Worm (Caenorhabditis elegans) whole organism, early embryonic: ENCODE data around the gene srh-240.

Experiments
- B0310.2 ChIP-seq: sonication (generic microtip); optimal IDR thresholded peaks from 2 replicates; lab custom pipeline; 2016; ENCODE audit warnings: mild to moderate bottlenecking, missing genetic modification characterization, missing compliant biosample characterization
- F13C5.2 ChIP-seq: sonication (generic microtip); optimal IDR thresholded peaks from 2 replicates; lab custom pipeline; 2017; ENCODE audit warnings: mild to moderate bottlenecking, missing genetic modification characterization, inconsistent platforms, missing compliant biosample characterization
- aly-1 ChIP-seq: sonication (generic microtip); optimal IDR thresholded peaks from 2 replicates; lab custom pipeline; 2016; ENCODE audit warnings: missing genetic modification characterization, missing compliant biosample characterization
- ama-1 ChIP-seq: fragments of 150-350 bp; optimal IDR thresholded peaks from 2 replicates; lab custom pipeline; 2014
- ceh-13 ChIP-seq: fragments of 200-800 bp; sonication (Bioruptor generic); optimal IDR thresholded peaks from 2 replicates; lab custom pipeline; 2018; ENCODE audit warnings: mild to moderate bottlenecking, missing genetic modification characterization, missing compliant biosample characterization
- ceh-36 ChIP-seq: sonication (generic microtip); optimal IDR thresholded peaks from 2 replicates; lab custom pipeline; 2016; ENCODE audit warnings: missing genetic modification characterization, inconsistent platforms, missing compliant biosample characterization
- ets-7 ChIP-seq: sonication (generic microtip); optimal IDR thresholded peaks from 2 replicates; lab custom pipeline; 2016; ENCODE audit warnings: missing genotype, missing genetic modification characterization, missing compliant biosample characterization
- flt-1 ChIP-seq: fragments of 200-800 bp; sonication (Bioruptor generic); IDR thresholded peaks from 2 replicates; pipeline ENCODE4 v1.3.6; 2022; ENCODE audit warnings: missing genetic modification characterization, missing compliant biosample characterization
- hmbx-1 ChIP-seq: sonication (generic microtip); optimal IDR thresholded peaks from 2 replicates; lab custom pipeline; 2016; ENCODE audit warnings: mild to moderate bottlenecking, missing genetic modification characterization, missing compliant biosample characterization
- hmg-4 ChIP-seq: fragments of 200-800 bp; sonication (Bioruptor generic); optimal IDR thresholded peaks from 2 replicates; lab custom pipeline; 2018; ENCODE audit warnings: mild to moderate bottlenecking, missing genetic modification characterization, missing compliant biosample characterization
- hnd-1 ChIP-seq: sonication (generic microtip); optimal IDR thresholded peaks from 2 replicates; lab custom pipeline; 2016; ENCODE audit warnings: missing genetic modification characterization, missing compliant biosample characterization
- pes-1 ChIP-seq: fragments of 200-800 bp; sonication (Bioruptor generic); IDR thresholded peaks from 2 replicates; pipeline ENCODE4 v1.3.6; 2022; ENCODE audit warnings: missing genetic modification reagents, missing genetic modification characterization, missing compliant biosample characterization
- scrt-1 ChIP-seq: fragments of 200-800 bp; sonication (Bioruptor generic); IDR thresholded peaks from 2 replicates; pipeline ENCODE4 v1.3.6; 2022; ENCODE audit warnings: missing genetic modification characterization, missing compliant biosample characterization
- sea-1 ChIP-seq: fragments of 200-800 bp; sonication (Bioruptor generic); conservative IDR thresholded peaks from 2 replicates; pipeline ENCODE4 v1.3.6; 2022; ENCODE audit warnings: missing genetic modification characterization, missing compliant biosample characterization
- tbx-11 ChIP-seq: fragments of 200-800 bp; sonication (Bioruptor generic); IDR thresholded peaks from 2 replicates; pipeline ENCODE4 v1.3.6; 2022; ENCODE audit warnings: missing genetic modification characterization, missing compliant biosample characterization
- tbx-37 ChIP-seq: fragments of 200-800 bp; sonication (Bioruptor generic); conservative IDR thresholded peaks from 2 replicates; pipeline ENCODE4 v1.3.6; 2022; ENCODE audit warnings: missing genetic modification reagents, missing genetic modification characterization, missing compliant biosample characterization
- tra-4 ChIP-seq: sonication (generic microtip); optimal IDR thresholded peaks from 2 replicates; lab custom pipeline; 2017; ENCODE audit warnings: missing genetic modification characterization, missing compliant biosample characterization

The srh-240 gene

DNA sequence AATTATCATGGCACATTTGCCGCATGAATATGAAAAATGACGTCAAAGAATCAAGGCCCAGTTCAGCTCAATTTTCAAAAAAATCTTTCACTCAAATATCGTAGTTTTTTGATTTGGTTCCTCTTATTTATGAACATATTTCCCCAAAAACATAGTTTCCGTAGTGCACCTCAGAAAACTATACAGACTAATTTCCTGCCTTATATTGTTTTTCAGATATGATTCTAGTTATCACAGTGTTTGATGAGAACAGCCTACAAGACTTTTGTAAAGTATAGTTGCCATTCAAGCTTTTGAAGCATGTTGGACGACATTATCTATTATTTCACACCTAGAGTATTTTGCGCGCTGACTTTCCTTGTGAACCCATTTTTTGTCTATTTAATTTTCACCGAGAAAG is 32.3 kb upstream of the srh-240 start, which contains the start of gene srj-50:
Gene srj-50 (plus strand): TSS at position 301 of the 400 bp plus-strand sequence.
- TF ChIP-seq flt-1: no peak
- TF ChIP-seq aly-1 (tag; lab: Kevin White, UChicago): no peak
- TF ChIP-seq ceh-36 (tag; lab: Kevin White, UChicago): no peak
- TF ChIP-seq F13C5.2 (tag; lab: Kevin White, UChicago): no peak
- TF ChIP-seq tbx-37 (GFP tag; lab: Robert Waterston, UW): no peak
- no peak for TF ChIP-seq ceh-13 (GFP tag; lab: Kevin White, UChicago)
- TF ChIP-seq hmbx-1 (tag; lab: Kevin White, UChicago): no peak
- no peak for TF ChIP-seq ets-7
- no peak for TF ChIP-seq pes-1 (GFP tag; lab: Robert Waterston, UW)
- TF ChIP-seq B0310.2: no peak
- TF ChIP-seq ama-1: no peak
- no peak for TF ChIP-seq tra-4 (tag; lab: Kevin White, UChicago)

DNA sequence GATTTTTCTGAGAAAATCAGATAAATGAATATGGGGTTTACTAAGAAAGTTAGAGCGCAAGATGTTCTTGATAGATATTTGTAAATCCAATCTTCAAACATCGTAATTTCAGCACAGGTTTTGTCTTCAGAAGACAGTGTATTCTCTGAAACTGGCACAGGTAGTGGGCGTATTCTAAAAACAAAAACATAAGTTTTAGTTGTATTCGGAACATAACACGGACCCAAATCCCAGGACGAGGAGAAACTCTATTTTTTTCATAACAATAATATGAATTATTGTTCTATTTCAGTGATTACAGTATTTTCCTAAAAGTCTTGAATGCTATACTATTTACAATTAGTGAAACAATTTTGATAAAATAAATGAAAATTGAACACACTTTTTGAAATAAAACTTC is 28.5 kb upstream of the srh-240 start, which contains the start of gene srj-45:
Gene srj-45 (minus strand): TSS at position 101 of the 400 bp plus-strand sequence.
- TF ChIP-seq B0310.2: no peak
- no peak for TF ChIP-seq hnd-1 (tag; lab: Kevin White, UChicago)
- TF ChIP-seq F13C5.2 (tag; lab: Kevin White, UChicago): no peak
- no peak for TF ChIP-seq ceh-36 (tag; lab: Kevin White, UChicago)
- TF ChIP-seq ceh-13 (GFP tag; lab: Kevin White, UChicago): no peak
- TF ChIP-seq aly-1 (tag; lab: Kevin White, UChicago): no peak

DNA sequence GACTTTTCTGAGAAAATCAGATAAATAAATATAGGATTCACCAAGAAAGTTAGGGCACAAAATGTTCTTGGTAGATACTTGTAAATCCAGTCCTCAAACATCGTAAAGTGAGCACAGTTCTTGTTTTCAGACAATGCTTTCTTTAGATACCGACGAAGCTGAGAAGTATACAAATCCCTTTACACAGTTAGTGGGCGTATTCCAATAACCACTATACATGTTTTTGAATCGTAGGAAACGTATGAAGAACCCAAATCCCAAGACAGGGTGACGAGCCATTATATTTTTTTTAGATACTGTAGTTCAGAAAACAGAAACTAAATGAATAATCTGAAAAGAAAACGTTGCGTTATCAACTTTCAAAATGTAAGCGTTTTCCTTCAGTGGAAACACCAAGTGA is 19.2 kb upstream of the srh-240 start, which contains the start of gene srj-44:
Gene srj-44 (minus strand): TSS at position 101 of the 400 bp plus-strand sequence.
- no peak for TF ChIP-seq hmbx-1 (tag; lab: Kevin White, UChicago)
- TF ChIP-seq F13C5.2 (tag; lab: Kevin White, UChicago): no peak
- TF ChIP-seq pes-1 (GFP tag; lab: Robert Waterston, UW): no peak
- TF ChIP-seq ama-1: no peak
- TF ChIP-seq tra-4 (tag; lab: Kevin White, UChicago): no peak
- TF ChIP-seq hmg-4 (GFP tag; lab: Kevin White, UChicago): no peak
- no peak for TF ChIP-seq scrt-1 (GFP tag; lab: Robert Waterston, UW)
- TF ChIP-seq aly-1 (tag; lab: Kevin White, UChicago): no peak
- no peak for TF ChIP-seq sea-1 (GFP tag; lab: Robert Waterston, UW)
- no peak for TF ChIP-seq tbx-37 (GFP tag; lab: Robert Waterston, UW)
- no peak for TF ChIP-seq hnd-1 (tag; lab: Kevin White, UChicago)
- no peak for TF ChIP-seq tbx-11 (GFP tag; lab: Robert Waterston, UW)
- TF ChIP-seq ceh-36 (tag; lab: Kevin White, UChicago): no peak
- TF ChIP-seq ceh-13 (GFP tag; lab: Kevin White, UChicago): no peak
- TF ChIP-seq ets-7: no peak
- no peak for TF ChIP-seq flt-1
- no peak for TF ChIP-seq B0310.2

DNA sequence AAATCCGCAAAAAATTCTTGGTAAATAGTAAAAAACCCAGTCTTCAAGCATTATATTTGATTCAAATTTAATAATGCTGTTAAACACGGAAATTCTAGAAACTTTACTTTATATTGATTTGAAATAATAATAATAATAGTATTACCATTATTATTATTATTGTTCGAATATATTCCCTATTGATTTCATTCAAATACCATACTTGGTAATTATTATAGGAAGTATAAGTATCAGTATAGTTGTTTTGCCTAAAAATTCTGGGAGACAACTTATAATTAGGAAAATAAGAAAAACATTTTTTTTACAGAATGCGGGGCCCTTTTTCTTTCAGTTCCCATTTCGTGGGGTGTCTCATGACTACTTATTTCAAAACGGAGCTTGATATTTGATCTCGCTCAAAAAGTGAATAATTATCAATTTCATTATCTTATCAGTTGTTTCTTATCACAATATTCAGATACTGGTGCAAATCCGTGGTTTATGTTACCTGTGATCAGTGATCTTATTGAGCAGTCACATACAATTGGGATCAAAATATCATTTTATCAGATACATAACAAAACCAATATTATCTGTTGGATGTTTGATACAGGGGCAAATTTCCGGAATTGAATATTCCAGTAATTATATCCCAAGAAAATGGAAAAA is 16.6 kb upstream of the srh-240 start, which contains the start of gene srj-49:
Gene srj-49 (minus strand): TSS at position 51 of the 648 bp plus-strand sequence.
- TF ChIP-seq ceh-13 (GFP tag; lab: Kevin White, UChicago) (no peak), tbx-37 (GFP tag; lab: Robert Waterston, UW) (no peak), aly-1 (tag; lab: Kevin White, UChicago) (no peak), scrt-1 (GFP tag; lab: Robert Waterston, UW) (no peak), tbx-11 (GFP tag; lab: Robert Waterston, UW) (no peak), flt-1 (no peak), tra-4 (tag; lab: Kevin White, UChicago) (no peak), ceh-36 (tag; lab: Kevin White, UChicago) (no peak), hmbx-1 (tag; lab: Kevin White, UChicago) (no peak), ets-7 (no peak), hmg-4 (GFP tag; lab: Kevin White, UChicago) (no peak)

DNA sequence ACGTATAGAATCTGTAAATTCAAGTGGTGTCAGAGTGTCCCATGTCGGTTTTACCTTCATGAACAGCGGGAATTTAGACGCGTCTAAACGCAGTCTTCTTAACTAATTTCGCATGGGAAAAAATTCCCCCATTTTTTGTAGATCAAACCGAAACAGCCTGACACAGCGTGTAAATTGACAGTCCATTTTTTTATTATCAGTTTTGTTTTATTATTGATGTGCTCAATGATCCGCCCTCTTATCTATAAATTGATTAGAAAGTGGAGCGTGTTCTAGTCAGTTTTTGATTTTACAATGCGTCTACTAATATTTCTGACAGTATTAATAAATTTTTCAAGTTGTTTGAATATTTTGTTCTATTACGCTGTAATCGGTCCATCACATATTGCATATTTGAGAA is 15.9 kb upstream of the srh-240 start, which contains the start of gene ugt-53:
Gene ugt-53 (plus strand): TSS at position 273 of the 400 bp plus-strand sequence.
- TF ChIP-seq tbx-11 (GFP tag; lab: Robert Waterston, UW) (no peak), hmg-4 (GFP tag; lab: Kevin White, UChicago) (no peak), ama-1 (no peak), tbx-37 (GFP tag; lab: Robert Waterston, UW) (no peak), ceh-36 (tag; lab: Kevin White, UChicago) (no peak), ceh-13 (GFP tag; lab: Kevin White, UChicago) (no peak), hnd-1 (tag; lab: Kevin White, UChicago) (no peak), scrt-1 (GFP tag; lab: Robert Waterston, UW) (no peak), B0310.2 (no peak), hmbx-1 (tag; lab: Kevin White, UChicago) (no peak), aly-1 (tag; lab: Kevin White, UChicago) (no peak), pes-1 (GFP tag; lab: Robert Waterston, UW) (no peak), ets-7 (no peak), flt-1 (no peak), F13C5.2 (tag; lab: Kevin White, UChicago) (no peak), sea-1 (GFP tag; lab: Robert Waterston, UW) (no peak), tra-4 (tag; lab: Kevin White, UChicago) (no peak)

DNA sequence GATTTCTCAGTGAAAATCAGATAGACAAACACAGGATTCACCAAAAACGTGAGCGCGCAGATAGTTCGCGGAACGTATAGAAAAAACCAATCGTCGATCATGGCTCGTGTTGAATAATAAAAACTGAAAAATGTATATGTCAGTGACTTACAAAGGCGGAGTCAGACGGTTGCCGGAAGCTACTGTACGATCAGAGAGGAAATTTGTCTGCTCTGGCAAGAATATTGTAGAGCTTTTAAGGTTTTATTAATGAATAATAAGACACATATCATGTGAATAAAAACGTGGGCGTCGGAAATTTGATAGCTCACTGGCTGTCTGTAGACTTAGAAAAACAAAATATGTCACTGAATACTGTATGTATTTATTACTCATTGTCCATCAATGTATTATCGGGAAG is 9.5 kb upstream of the srh-240 start, which contains the start of gene srj-57:
Gene srj-57 (minus strand): TSS at position 101 of the 400 bp plus-strand sequence.
- TF ChIP-seq aly-1 (tag; lab: Kevin White, UChicago) (no peak), B0310.2 (no peak), ama-1 (no peak), sea-1 (GFP tag; lab: Robert Waterston, UW) (no peak), hmbx-1 (tag; lab: Kevin White, UChicago) (no peak), ceh-13 (GFP tag; lab: Kevin White, UChicago) (no peak), scrt-1 (GFP tag; lab: Robert Waterston, UW) (no peak), ceh-36 (tag; lab: Kevin White, UChicago) (no peak), pes-1 (GFP tag; lab: Robert Waterston, UW) (no peak)
